Worm (Caenorhabditis elegans) whole organism, L4/young adult: ENCODE data around the gene math-49.
"Not testable (repeated sequence)": the region's sequence is repeated elsewhere in the genome, so short reads cannot be mapped to it uniquely, and the experiment has no call there.

Source experiments
- dao-5 ChIP-seq: sonication (generic microtip); optimal IDR thresholded peaks from 2 replicates; lab custom pipeline; 2016; ENCODE audit warnings: missing genotype, missing genetic modification characterization, moderate library complexity, missing compliant biosample characterization
- him-1 ChIP-seq: sonication (generic microtip); optimal IDR thresholded peaks from 2 replicates; lab custom pipeline; 2016; ENCODE audit warnings: missing genotype, missing genetic modification reagents, missing genetic modification characterization, missing compliant biosample characterization

ce11 chrII:1948393-1948792, 7.1 kb downstream of the math-49 start, which contains the start of gene ZK250.2:
- TF ChIP-seq dao-5; him-1 (tag; lab: Kevin White, UChicago): not testable (repeated sequence)
